Fruit fly (Drosophila melanogaster) whole organism, embryonic: Measurements from ENCODE around the gene CG14840.

Experiments used
- CG11723 ChIP-seq: fragments of 200-800 bp; sonication (Bioruptor generic); optimal IDR thresholded peaks from 2 replicates; lab custom pipeline; 2017; ENCODE audit warnings: missing biosample characterization, mild to moderate bottlenecking, missing genetic modification characterization
- CG32772 ChIP-seq: fragments of 200-800 bp; sonication (Bioruptor generic); IDR thresholded peaks from 2 replicates; pipeline ENCODE4 v1.3.6; 2022; ENCODE audit warnings: missing biosample characterization, missing genetic modification characterization
- CG3838 ChIP-seq: fragments of 200-800 bp; sonication (Bioruptor generic); optimal IDR thresholded peaks from 3 replicates; lab custom pipeline; 2016; ENCODE audit warnings: missing biosample characterization, missing genetic modification characterization
- Nf-YC ChIP-seq: fragments of 200-800 bp; optimal IDR thresholded peaks from 3 replicates; lab custom pipeline; 2019; ENCODE audit warnings: missing biosample characterization, mild to moderate bottlenecking, missing genetic modification characterization, moderate library complexity
- az2 ChIP-seq: fragments of 200-800 bp; sonication (Bioruptor generic); optimal IDR thresholded peaks from 3 replicates; lab custom pipeline; 2016; ENCODE audit warnings: missing biosample characterization, missing genetic modification characterization
- hkb ChIP-seq, 2 experiments: fragments of 200-800 bp in 1 of 2; fragments of >200 bp in 1 of 2; sonication (Bioruptor generic) in 1 of 2; IDR thresholded peaks in 1 of 2; optimal IDR thresholded peaks in 1 of 2; 2 replicates each; pipeline versions ENCODE4 v1.3.6 to Lab custom; 2017 to 2022; ENCODE audit warnings: missing biosample characterization in 1 of 2, missing genetic modification characterization in 1 of 2
- kni ChIP-seq: fragments of 200-800 bp; sonication (Bioruptor generic); optimal IDR thresholded peaks from 3 replicates; lab custom pipeline; 2017; ENCODE audit warnings: mild to moderate bottlenecking, missing biosample characterization, missing genetic modification reagents, missing genetic modification characterization
- zfh1 ChIP-seq: fragments of 200-800 bp; sonication (Bioruptor generic); IDR thresholded peaks from 3 replicates; pipeline ENCODE4 v1.3.6; 2022; ENCODE audit warnings: missing biosample characterization, missing genetic modification characterization

DNA sequence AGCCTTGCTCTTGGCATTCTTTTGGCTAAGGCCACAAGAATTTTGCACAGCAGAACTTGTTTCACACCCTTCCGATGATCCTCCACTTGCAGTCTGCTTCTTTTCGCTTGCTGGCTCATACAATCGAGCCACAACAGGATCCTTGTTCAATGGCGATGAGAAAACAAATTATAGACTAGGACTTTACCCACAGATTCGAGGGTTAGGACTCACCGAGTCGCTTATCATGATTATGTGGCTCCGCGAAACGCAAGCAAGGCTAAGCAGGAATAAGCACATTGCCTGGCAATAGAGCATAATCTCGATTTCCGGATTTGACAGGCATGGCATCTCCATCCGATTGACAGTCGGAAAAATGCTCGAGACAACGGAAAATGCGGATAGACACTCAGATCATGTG is 1.1 kb upstream of the CG14840 start, which contains the start of the genes CG14839 and CG14841:
- TF ChIP-seq az2 (no peak), Nf-YC (tag; lab: Kevin White, UChicago) (no peak), kni (no peak), CG32772 (GFP tag; lab: Robert Waterston, UW) (no peak), CG11723 (GFP tag; lab: Kevin White, UChicago) (no peak), zfh1 (GFP tag; lab: Robert Waterston, UW) (no peak), hkb (optimal IDR thresholded peaks at IDR 0.05; lab: Kevin White, UChicago) (no peak), hkb (GFP tag; IDR thresholded peaks at IDR 0.05; lab: Robert Waterston, UW) (no peak), CG3838 (GFP tag; lab: Kevin White, UChicago) (no peak)
